Worm (Caenorhabditis elegans): ENCODE results near the gene Y67A10A.2.

The Y67A10A.2 gene

DNA sequence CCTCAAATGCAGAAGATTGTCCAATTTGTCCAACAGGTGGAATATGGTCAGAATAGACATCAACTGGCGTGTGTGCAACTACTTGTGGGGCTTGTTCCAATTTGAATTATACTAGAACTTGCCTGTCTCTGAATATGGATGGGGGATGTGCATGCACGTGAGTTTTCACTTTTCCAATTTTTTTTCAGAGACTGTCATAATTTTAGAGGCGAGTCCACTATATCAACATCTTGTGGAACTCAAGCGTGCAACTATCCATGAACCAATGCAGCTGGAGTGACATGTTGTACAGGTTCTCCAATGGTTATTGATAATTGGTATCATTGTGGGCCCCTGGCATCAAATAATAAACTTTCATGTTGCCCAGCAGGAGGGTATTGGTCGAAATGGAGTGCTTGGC lies at the start of gene Y67A10A.2:
Y67A10A.2 (plus strand) TSS at position 301 of the 400 bp plus-strand sequence.
- TF ChIP-seq ama-1 (optimal IDR thresholded peaks at IDR 0.05) (no peak), ets-7 (tag; optimal IDR thresholded peaks at IDR 0.05) (no peak), ceh-36 (tag; optimal IDR thresholded peaks at IDR 0.05) (no peak), tbx-11 (GFP tag; IDR thresholded peaks at IDR 0.05) (no peak), F13C5.2 (tag; optimal IDR thresholded peaks at IDR 0.05) (no peak), scrt-1 (GFP tag; IDR thresholded peaks at IDR 0.05) (no peak), flt-1 (GFP tag; IDR thresholded peaks at IDR 0.05) (no peak)

DNA sequence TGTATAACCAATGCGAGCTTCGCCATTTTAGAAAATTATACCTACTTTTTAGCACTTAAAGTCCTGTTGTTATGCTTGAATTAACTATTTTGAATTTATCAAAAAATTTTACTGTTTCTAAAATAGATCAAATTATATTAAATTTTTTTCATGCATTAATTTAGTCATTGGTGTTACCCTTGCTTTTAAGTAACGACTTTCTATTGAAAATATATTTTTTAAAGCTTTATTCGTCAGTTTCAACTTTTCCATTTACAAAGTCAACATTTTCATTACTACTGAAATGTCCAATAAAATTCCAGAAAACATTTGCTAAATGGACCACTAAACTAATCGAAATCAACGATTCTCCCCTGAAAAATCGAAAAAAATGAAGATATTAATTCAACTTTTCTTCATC lies 46.3 kb upstream of the Y67A10A.2 start, which contains the start of gene Y64G10A.7:
Y64G10A.7 (plus strand) TSS at position 301 of the 400 bp plus-strand sequence.
- no peak for TF ChIP-seq flt-1 (GFP tag; IDR thresholded peaks at IDR 0.05)
- no peak for TF ChIP-seq sea-1 (GFP tag; conservative IDR thresholded peaks at IDR 0.05)
- TF ChIP-seq ceh-36 (tag; optimal IDR thresholded peaks at IDR 0.05) = no peak
- TF ChIP-seq ets-7 (tag; optimal IDR thresholded peaks at IDR 0.05) = no peak
- no peak for TF ChIP-seq ama-1 (optimal IDR thresholded peaks at IDR 0.05)
- TF ChIP-seq aly-1 (tag; optimal IDR thresholded peaks at IDR 0.05) = no peak

DNA sequence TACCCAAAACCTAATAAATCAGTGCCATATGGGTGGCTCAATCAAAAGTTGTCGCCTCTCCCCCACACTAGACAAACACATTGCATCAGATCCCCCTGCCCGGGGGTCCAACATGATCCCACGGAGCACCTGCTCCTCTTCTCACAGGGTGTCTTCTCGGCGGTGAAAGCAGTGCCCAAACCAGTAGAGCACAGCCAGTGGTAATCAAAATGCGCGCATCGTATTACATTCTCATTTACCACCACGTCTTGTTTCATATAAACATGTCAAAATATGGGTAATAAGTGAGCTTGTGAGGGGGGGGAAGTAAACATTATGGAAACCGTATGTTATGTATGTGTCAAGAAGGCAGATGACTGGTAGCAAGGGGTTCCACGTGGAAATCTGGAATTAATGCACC lies 42.6 kb upstream of the Y67A10A.2 start:
- TF ChIP-seq F13C5.2 (tag; optimal IDR thresholded peaks at IDR 0.05) (no peak), ets-7 (tag; optimal IDR thresholded peaks at IDR 0.05) (no peak), B0310.2 (tag; optimal IDR thresholded peaks at IDR 0.05) (no peak), aly-1 (tag; optimal IDR thresholded peaks at IDR 0.05) (no peak), hnd-1 (tag; optimal IDR thresholded peaks at IDR 0.05) (no peak), flt-1 (GFP tag; IDR thresholded peaks at IDR 0.05) (no peak), pes-1 (GFP tag; IDR thresholded peaks at IDR 0.05) (no peak), sea-1 (GFP tag; conservative IDR thresholded peaks at IDR 0.05) (no peak), hmg-4 (GFP tag; optimal IDR thresholded peaks at IDR 0.05) (no peak), scrt-1 (GFP tag; IDR thresholded peaks at IDR 0.05) (no peak), hmbx-1 (tag; optimal IDR thresholded peaks at IDR 0.05) (no peak), tbx-37 (GFP tag; conservative IDR thresholded peaks at IDR 0.05) (no peak), ama-1 (optimal IDR thresholded peaks at IDR 0.05) (no peak), ceh-13 (GFP tag; optimal IDR thresholded peaks at IDR 0.05) (no peak)

DNA sequence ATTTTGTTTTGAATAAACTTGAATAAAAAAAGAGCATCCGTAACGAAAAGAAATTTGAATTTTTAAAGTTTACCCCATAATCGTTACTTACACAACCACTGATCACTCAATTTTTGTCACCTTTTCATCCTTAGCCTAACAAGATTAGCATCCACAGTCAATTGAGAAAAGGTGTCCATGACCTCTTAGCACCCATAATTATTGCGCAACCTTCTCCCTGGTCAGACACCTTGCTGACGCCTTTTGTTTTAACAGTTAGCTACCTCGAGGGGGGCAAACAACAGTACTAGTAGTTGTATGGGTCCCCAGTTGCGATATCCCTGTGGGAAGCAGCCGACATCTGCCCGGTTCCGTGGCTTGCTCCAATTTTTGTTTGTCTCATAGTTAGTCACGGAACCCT lies 40.8 kb upstream of the Y67A10A.2 start:
- no peak for TF ChIP-seq tbx-11 (GFP tag; IDR thresholded peaks at IDR 0.05)
- TF ChIP-seq hmg-4 (GFP tag; optimal IDR thresholded peaks at IDR 0.05) = no peak
- no peak for TF ChIP-seq pes-1 (GFP tag; IDR thresholded peaks at IDR 0.05)
- no peak for TF ChIP-seq sea-1 (GFP tag; conservative IDR thresholded peaks at IDR 0.05)
- TF ChIP-seq tbx-37 (GFP tag; conservative IDR thresholded peaks at IDR 0.05) = no peak
- no peak for TF ChIP-seq B0310.2 (tag; optimal IDR thresholded peaks at IDR 0.05)
- no peak for TF ChIP-seq scrt-1 (GFP tag; IDR thresholded peaks at IDR 0.05)
- TF ChIP-seq ceh-13 (GFP tag; optimal IDR thresholded peaks at IDR 0.05) = no peak
- TF ChIP-seq hmbx-1 (tag; optimal IDR thresholded peaks at IDR 0.05) = no peak
- no peak for TF ChIP-seq ceh-36 (tag; optimal IDR thresholded peaks at IDR 0.05)
- no peak for TF ChIP-seq ets-7 (tag; optimal IDR thresholded peaks at IDR 0.05)

DNA sequence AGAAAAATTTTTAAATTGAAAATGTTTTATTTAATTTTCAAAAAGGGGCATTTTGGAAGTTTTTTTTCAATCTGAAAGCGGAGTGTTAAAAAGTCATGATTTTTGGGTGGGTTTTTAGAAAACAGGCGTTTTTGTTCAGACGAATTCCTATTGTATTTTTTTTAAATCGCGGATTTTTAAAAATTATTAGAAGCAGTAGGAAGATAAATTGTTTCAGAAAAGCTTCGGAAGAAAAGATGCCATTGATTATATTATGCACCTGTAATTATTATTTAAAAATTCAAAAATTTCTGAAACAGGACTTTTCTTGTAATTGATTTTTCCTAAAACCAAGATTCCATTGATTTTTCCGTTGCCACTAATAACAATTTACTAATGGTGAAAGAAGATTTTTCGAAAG lies 32.0 kb upstream of the Y67A10A.2 start:
- TF ChIP-seq flt-1 (GFP tag; IDR thresholded peaks at IDR 0.05) (no peak), B0310.2 (tag; optimal IDR thresholded peaks at IDR 0.05) (no peak), aly-1 (tag; optimal IDR thresholded peaks at IDR 0.05) (no peak), tbx-11 (GFP tag; IDR thresholded peaks at IDR 0.05) (no peak), ceh-13 (GFP tag; optimal IDR thresholded peaks at IDR 0.05) (no peak), ets-7 (tag; optimal IDR thresholded peaks at IDR 0.05) (no peak), hmbx-1 (tag; optimal IDR thresholded peaks at IDR 0.05) (no peak), hnd-1 (tag; optimal IDR thresholded peaks at IDR 0.05) (no peak)

DNA sequence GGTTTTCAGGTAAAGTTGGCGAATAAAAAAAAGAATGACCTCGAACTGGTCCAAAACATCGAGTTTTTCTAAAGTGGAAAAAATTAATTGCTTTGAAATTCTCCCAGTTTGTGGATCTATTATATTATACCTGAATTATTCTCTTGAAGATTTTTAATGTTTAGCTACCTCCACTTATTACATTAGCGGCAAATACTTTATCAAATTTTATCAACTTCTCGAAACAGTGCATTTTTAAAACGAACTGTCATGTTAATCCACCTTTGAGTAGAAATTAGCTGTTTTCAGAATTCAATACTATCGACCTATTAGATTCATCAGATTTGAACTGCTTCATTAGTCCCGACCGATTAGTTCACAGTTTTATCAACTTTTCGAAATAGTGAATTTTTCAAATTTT lies 19.8 kb upstream of the Y67A10A.2 start:
- no peak for TF ChIP-seq hnd-1 (tag; optimal IDR thresholded peaks at IDR 0.05)

DNA sequence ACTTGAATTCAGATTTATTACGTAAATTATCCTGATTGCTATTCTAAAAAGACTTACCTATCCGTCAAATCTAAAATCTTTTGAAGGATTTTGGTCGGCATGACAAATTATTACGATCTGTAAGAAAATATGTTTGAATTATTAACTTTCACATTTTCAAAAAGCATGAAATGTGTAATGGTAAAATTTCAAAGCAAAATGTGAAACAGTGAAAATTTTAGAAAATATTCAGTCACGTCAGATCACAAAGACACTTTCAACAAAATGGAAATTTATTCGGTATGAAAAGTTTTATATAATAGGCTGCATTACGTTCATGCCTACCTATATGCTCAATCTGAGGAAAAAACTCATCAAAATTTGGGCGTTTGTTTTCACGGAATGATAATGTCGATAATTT lies 16.2 kb upstream of the Y67A10A.2 start, which contains the start of gene fbxa-126:
fbxa-126 (minus strand) TSS at position 101 of the 400 bp plus-strand sequence.
- TF ChIP-seq F13C5.2 (tag; optimal IDR thresholded peaks at IDR 0.05) = no peak

DNA sequence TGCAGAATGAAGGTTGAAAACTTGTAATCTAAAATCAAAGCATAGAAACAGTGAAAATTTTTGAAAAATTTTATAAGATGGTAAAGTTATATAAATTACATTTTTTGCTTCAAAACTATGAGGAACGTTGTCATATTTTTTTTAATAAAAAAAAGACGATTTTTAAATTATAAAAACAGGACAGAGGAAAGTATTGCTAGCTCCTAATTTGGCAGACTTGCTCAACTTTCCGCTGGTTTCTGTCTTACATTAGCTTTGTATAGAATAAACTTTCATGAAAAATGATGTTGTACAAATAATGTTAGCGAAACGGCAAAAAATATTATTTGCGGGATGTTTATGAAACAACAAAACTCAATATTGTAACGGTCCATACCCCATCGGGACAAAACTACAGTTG lies 11.6 kb upstream of the Y67A10A.2 start, which contains the start of gene fbxa-83:
fbxa-83 (minus strand) TSS at position 101 of the 400 bp plus-strand sequence.
- TF ChIP-seq aly-1 (tag; optimal IDR thresholded peaks at IDR 0.05) (no peak), flt-1 (GFP tag; IDR thresholded peaks at IDR 0.05) (no peak), sea-1 (GFP tag; conservative IDR thresholded peaks at IDR 0.05) (no peak), tbx-11 (GFP tag; IDR thresholded peaks at IDR 0.05) (no peak), scrt-1 (GFP tag; IDR thresholded peaks at IDR 0.05) (no peak), ets-7 (tag; optimal IDR thresholded peaks at IDR 0.05) (no peak), ceh-36 (tag; optimal IDR thresholded peaks at IDR 0.05) (no peak), hnd-1 (tag; optimal IDR thresholded peaks at IDR 0.05) (no peak), F13C5.2 (tag; optimal IDR thresholded peaks at IDR 0.05) (no peak), tbx-37 (GFP tag; conservative IDR thresholded peaks at IDR 0.05) (no peak), B0310.2 (tag; optimal IDR thresholded peaks at IDR 0.05) (no peak), ceh-13 (GFP tag; optimal IDR thresholded peaks at IDR 0.05) (no peak), pes-1 (GFP tag; IDR thresholded peaks at IDR 0.05) (no peak), tra-4 (tag; optimal IDR thresholded peaks at IDR 0.05) (no peak), hmg-4 (GFP tag; optimal IDR thresholded peaks at IDR 0.05) (no peak), hmbx-1 (tag; optimal IDR thresholded peaks at IDR 0.05) (no peak), ama-1 (optimal IDR thresholded peaks at IDR 0.05) (no peak)

All from whole organism, early embryonic.